Worm (Caenorhabditis elegans) whole organism, L4 larva: ENCODE data around the gene osgn-1.

ENCODE experiments used
- F10B5.3 ChIP-seq: sonication (generic microtip); optimal IDR thresholded peaks from 2 replicates; lab custom pipeline; 2016; ENCODE audit warnings: mild to moderate bottlenecking, missing genetic modification characterization, missing compliant biosample characterization
- F37D6.2 ChIP-seq: sonication (generic microtip); optimal IDR thresholded peaks from 2 replicates; lab custom pipeline; 2016; ENCODE audit warnings: mild to moderate bottlenecking, missing genetic modification characterization, missing compliant biosample characterization
- T20F7.1 ChIP-seq: fragments of 200-800 bp; sonication (Bioruptor generic); optimal IDR thresholded peaks from 2 replicates; lab custom pipeline; 2018; ENCODE audit warnings: mild to moderate bottlenecking, missing genetic modification characterization, missing compliant biosample characterization
- Y105C5A.15 ChIP-seq: fragments of 200-800 bp; sonication (Bioruptor generic); IDR thresholded peaks from 2 replicates; pipeline ENCODE4 v1.3.6; 2022; ENCODE audit warnings: missing genetic modification characterization, missing compliant biosample characterization
- Y5F2A.4 ChIP-seq: fragments of 200-800 bp; sonication (Bioruptor generic); optimal IDR thresholded peaks from 2 replicates; lab custom pipeline; 2018; ENCODE audit warnings: mild to moderate bottlenecking, missing genetic modification characterization, missing compliant biosample characterization
- Y75B8A.6 ChIP-seq: fragments of 200-800 bp; sonication (Bioruptor generic); IDR thresholded peaks from 2 replicates; pipeline ENCODE4 v1.3.6; 2022; ENCODE audit warnings: missing genetic modification reagents, missing genetic modification characterization, missing compliant biosample characterization
- ZK337.2 ChIP-seq: fragments of 200-800 bp; sonication (Bioruptor generic); IDR thresholded peaks from 2 replicates; pipeline ENCODE4 v1.3.6; 2022; ENCODE audit warnings: missing genetic modification reagents, missing genetic modification characterization, missing compliant biosample characterization
- aha-1 ChIP-seq: fragments of 150-350 bp; peaks from one replicate; lab custom pipeline; 2014; ENCODE audit warnings: missing biosample characterization, missing genetic modification characterization
- aly-2 ChIP-seq: sonication (generic microtip); optimal IDR thresholded peaks from 2 replicates; lab custom pipeline; 2018; ENCODE audit warnings: missing biosample characterization, missing genetic modification characterization
- arid-1 ChIP-seq: fragments of 200-800 bp; sonication (Bioruptor generic); conservative IDR thresholded peaks from 2 replicates; pipeline ENCODE4 v1.3.6; 2022; ENCODE audit warnings: missing genetic modification reagents, missing genetic modification characterization, missing compliant biosample characterization
- ceh-28 ChIP-seq: fragments of 150-350 bp; optimal IDR thresholded peaks from 2 replicates; lab custom pipeline; 2014; ENCODE audit warnings: missing biosample characterization, missing genetic modification reagents, missing genetic modification characterization
- ceh-32 ChIP-seq: sonication (generic microtip); optimal IDR thresholded peaks from 2 replicates; lab custom pipeline; 2016; ENCODE audit warnings: mild to moderate bottlenecking, missing genetic modification characterization, missing compliant biosample characterization; ENCODE audit not compliant: poor library complexity
- ceh-44 ChIP-seq: fragments of 200-800 bp; sonication (Bioruptor generic); IDR thresholded peaks from 2 replicates; pipeline ENCODE4 v1.3.6; 2022; ENCODE audit warnings: missing genetic modification reagents, missing genetic modification characterization, missing compliant biosample characterization
- ceh-82 ChIP-seq: sonication (generic microtip); optimal IDR thresholded peaks from 2 replicates; lab custom pipeline; 2017; ENCODE audit warnings: missing biosample characterization, missing genetic modification characterization
- daf-12 ChIP-seq: fragments of 150-350 bp; optimal IDR thresholded peaks from 2 replicates; lab custom pipeline; 2014; ENCODE audit warnings: missing biosample characterization, missing genetic modification reagents, missing genetic modification characterization
- daf-16 ChIP-seq, 3 experiments: sonication (generic microtip); optimal IDR thresholded peaks; 2 replicates each; lab custom pipeline; 2016 to 2017; ENCODE audit warnings: missing genetic modification characterization in 3 of 3, missing genetic modification reagents in 3 of 3, mild to moderate bottlenecking in 2 of 3, missing compliant biosample characterization in 2 of 3, missing biosample characterization in 1 of 3, moderate library complexity in 1 of 3
- daf-19 ChIP-seq: fragments of 200-800 bp; sonication (Bioruptor generic); conservative IDR thresholded peaks from 2 replicates; pipeline ENCODE4 v1.3.6; 2022; ENCODE audit warnings: missing genetic modification characterization, missing compliant biosample characterization
- dmd-8 ChIP-seq: fragments of 200-800 bp; sonication (Bioruptor generic); IDR thresholded peaks from 2 replicates; pipeline ENCODE4 v1.3.6; 2022; ENCODE audit warnings: missing genetic modification characterization, missing compliant biosample characterization
- dpl-1 ChIP-seq: fragments of 150-350 bp; optimal IDR thresholded peaks from 2 replicates; lab custom pipeline; 2014; ENCODE audit warnings: missing biosample characterization, missing genetic modification reagents, missing genetic modification characterization
- duxl-1 ChIP-seq: sonication (generic microtip); optimal IDR thresholded peaks from 2 replicates; lab custom pipeline; 2016; ENCODE audit warnings: mild to moderate bottlenecking, missing genetic modification characterization, moderate library complexity, missing compliant biosample characterization; ENCODE audit not compliant: poor library complexity
- egl-43 ChIP-seq: fragments of 200-800 bp; sonication (Bioruptor generic); IDR thresholded peaks from 2 replicates; pipeline ENCODE4 v1.3.6; 2022; ENCODE audit warnings: missing genetic modification reagents, missing genetic modification characterization, missing compliant biosample characterization
- fkh-10 ChIP-seq: fragments of 150-350 bp; optimal IDR thresholded peaks from 2 replicates; lab custom pipeline; 2014; ENCODE audit warnings: missing biosample characterization, missing genetic modification reagents, missing genetic modification characterization
- gei-8 ChIP-seq: fragments of 200-800 bp; sonication (Bioruptor generic); optimal IDR thresholded peaks from 2 replicates; lab custom pipeline; 2018; ENCODE audit warnings: mild to moderate bottlenecking, missing genetic modification characterization, missing compliant biosample characterization
- hif-1 ChIP-seq, 2 experiments: sonication (generic microtip); optimal IDR thresholded peaks; 2 replicates each; lab custom pipeline; 2016 to 2017; ENCODE audit warnings: missing compliant biosample characterization in 2 of 2, missing genetic modification characterization in 2 of 2, missing genetic modification reagents in 2 of 2, missing genotype in 2 of 2, mild to moderate bottlenecking in 1 of 2
- hlh-30 ChIP-seq: sonication (generic microtip); optimal IDR thresholded peaks from 2 replicates; lab custom pipeline; 2017; ENCODE audit warnings: antibody characterized with exemption, mild to moderate bottlenecking, missing genetic modification characterization, missing compliant biosample characterization; ENCODE audit not compliant: insufficient read depth
- lim-7 ChIP-seq: fragments of 200-800 bp; sonication (Bioruptor generic); IDR thresholded peaks from 2 replicates; pipeline ENCODE4 v1.3.6; 2022; ENCODE audit warnings: missing genetic modification characterization, missing compliant biosample characterization
- lin-1 ChIP-seq: fragments of 200-800 bp; sonication (Bioruptor generic); IDR thresholded peaks from 2 replicates; pipeline ENCODE4 v1.3.6; 2022; ENCODE audit warnings: missing genetic modification reagents, missing genetic modification characterization, missing compliant biosample characterization
- lin-13 ChIP-seq: fragments of 150-350 bp; optimal IDR thresholded peaks from 2 replicates; lab custom pipeline; 2014; ENCODE audit warnings: missing biosample characterization, missing genetic modification reagents, missing genetic modification characterization
- lin-29 ChIP-seq: fragments of 200-800 bp; sonication (Bioruptor generic); IDR thresholded peaks from 2 replicates; pipeline ENCODE4 v1.3.6; 2022; ENCODE audit warnings: missing genetic modification reagents, missing genetic modification characterization, missing compliant biosample characterization
- lin-38 ChIP-seq: fragments of 200-800 bp; sonication (Bioruptor generic); IDR thresholded peaks from 2 replicates; pipeline ENCODE4 v1.3.6; 2022; ENCODE audit warnings: missing genetic modification reagents, missing genetic modification characterization, missing compliant biosample characterization
- lin-39 ChIP-seq: fragments of 150-350 bp; optimal IDR thresholded peaks from 2 replicates; lab custom pipeline; 2014; ENCODE audit warnings: missing biosample characterization, missing genetic modification reagents, missing genetic modification characterization
- lsy-2 ChIP-seq, 2 experiments: fragments of 150-350 bp in 1 of 2; sonication (generic microtip) in 1 of 2; optimal IDR thresholded peaks; 2 replicates each; lab custom pipeline; 2014 to 2017; ENCODE audit warnings: missing biosample characterization in 2 of 2, missing genetic modification characterization in 2 of 2
- mdl-1 ChIP-seq, 2 experiments: fragments of 150-350 bp in 1 of 2; sonication (generic microtip) in 1 of 2; optimal IDR thresholded peaks; 2 replicates each; lab custom pipeline; 2014 to 2017; ENCODE audit warnings: missing biosample characterization in 2 of 2, missing genetic modification characterization in 2 of 2
- mep-1 ChIP-seq: fragments of 150-350 bp; sonication (generic microtip); optimal IDR thresholded peaks from 3 replicates; lab custom pipeline; 2014; ENCODE audit warnings: missing biosample characterization, missing genetic modification characterization
- mes-2 ChIP-seq: sonication (generic microtip); optimal IDR thresholded peaks from 2 replicates; lab custom pipeline; 2016; ENCODE audit warnings: missing genotype, mild to moderate bottlenecking, missing genetic modification characterization, missing compliant biosample characterization; ENCODE audit not compliant: poor library complexity, severe bottlenecking
- nhr-28 ChIP-seq: fragments of 150-350 bp; optimal IDR thresholded peaks from 2 replicates; lab custom pipeline; 2014; ENCODE audit warnings: missing biosample characterization, missing genetic modification characterization
- nhr-48 ChIP-seq: sonication (generic microtip); optimal IDR thresholded peaks from 2 replicates; lab custom pipeline; 2016; ENCODE audit warnings: mild to moderate bottlenecking, missing genetic modification characterization, missing compliant biosample characterization
- nhr-76 ChIP-seq: fragments of 150-350 bp; optimal IDR thresholded peaks from 2 replicates; lab custom pipeline; 2014; ENCODE audit warnings: missing biosample characterization, missing genetic modification characterization
- php-3 ChIP-seq: fragments of 200-800 bp; sonication (Bioruptor generic); IDR thresholded peaks from 2 replicates; pipeline ENCODE4 v1.3.6; 2022; ENCODE audit warnings: missing genetic modification reagents, missing genetic modification characterization, missing compliant biosample characterization
- pqm-1 ChIP-seq: sonication (generic microtip); optimal IDR thresholded peaks from 2 replicates; lab custom pipeline; 2017; ENCODE audit warnings: missing biosample characterization, missing genetic modification characterization
- rbr-2 ChIP-seq: sonication (generic microtip); optimal IDR thresholded peaks from 2 replicates; lab custom pipeline; 2016; ENCODE audit warnings: missing genotype, missing genetic modification characterization, missing compliant biosample characterization
- sdz-12 ChIP-seq: fragments of 200-800 bp; sonication (Bioruptor generic); optimal IDR thresholded peaks from 2 replicates; lab custom pipeline; 2018; ENCODE audit warnings: mild to moderate bottlenecking, missing genetic modification characterization, missing compliant biosample characterization
- set-16 ChIP-seq: fragments of 200-800 bp; sonication (Bioruptor generic); IDR thresholded peaks from 2 replicates; pipeline ENCODE4 v1.3.6; 2022; ENCODE audit warnings: missing genetic modification reagents, missing genetic modification characterization, missing compliant biosample characterization
- skn-1 ChIP-seq: fragments of 150-350 bp; optimal IDR thresholded peaks from 2 replicates; lab custom pipeline; 2014; ENCODE audit warnings: missing biosample characterization, missing genetic modification characterization
- spr-1 ChIP-seq: sonication (generic microtip); optimal IDR thresholded peaks from 2 replicates; lab custom pipeline; 2016; ENCODE audit warnings: mild to moderate bottlenecking, missing genetic modification characterization, missing compliant biosample characterization
- unc-130 ChIP-seq: sonication (generic microtip); optimal IDR thresholded peaks from 2 replicates; lab custom pipeline; 2016; ENCODE audit warnings: missing genetic modification reagents, missing genetic modification characterization, missing compliant biosample characterization
- unc-39 ChIP-seq: sonication (generic microtip); optimal IDR thresholded peaks from 2 replicates; lab custom pipeline; 2017; ENCODE audit warnings: missing biosample characterization, missing genetic modification characterization
- zfp-3 ChIP-seq: fragments of 200-800 bp; sonication (Bioruptor generic); conservative IDR thresholded peaks from 2 replicates; pipeline ENCODE4 v1.3.6; 2022; ENCODE audit warnings: missing genetic modification reagents, missing genetic modification characterization, missing compliant biosample characterization
- ztf-11 ChIP-seq: fragments of 150-350 bp; optimal IDR thresholded peaks from 2 replicates; lab custom pipeline; 2014; ENCODE audit warnings: missing biosample characterization, missing genetic modification characterization
- ztf-7 ChIP-seq: fragments of 150-350 bp; optimal IDR thresholded peaks from 2 replicates; lab custom pipeline; 2014; ENCODE audit warnings: missing biosample characterization, missing genetic modification characterization

The osgn-1 gene

ce11 chrIV:4171531-4172163 lies 35.5 kb upstream of the osgn-1 start, which contains the start of the genes K08D10.13 and rnp-2:
TSS of gene K08D10.13 (minus strand) at chrIV:4171581.
TSS of gene rnp-2 (plus strand) at chrIV:4172076.
- TF ChIP-seq skn-1 (tag; lab: Kevin White, UChicago) (no peak), ceh-82 (tag; lab: Kevin White, UChicago) (no peak), Y105C5A.15 (GFP tag; lab: Robert Waterston, UW) (no peak), rbr-2 (peak; percentile 35), Y75B8A.6 (no peak), lim-7 (GFP tag; lab: Robert Waterston, UW) (no peak), ceh-44 (GFP tag; lab: Robert Waterston, UW) (no peak), lin-39 (tag; lab: Kevin White, UChicago) (no peak), spr-1 (tag; lab: Kevin White, UChicago) (no peak), dpl-1 (GFP tag; lab: Kevin White, UChicago) (peak; percentile 63), zfp-3 (GFP tag; lab: Robert Waterston, UW) (no peak), lin-13 (GFP tag; lab: Kevin White, UChicago) (peak; percentile 10), lin-29 (no peak), gei-8 (GFP tag; lab: Kevin White, UChicago) (no peak), daf-19 (GFP tag; lab: Robert Waterston, UW) (no peak), ztf-11 (no peak), mes-2 (tag; lab: Kevin White, UChicago) (peak; percentile 96), set-16 (GFP tag; lab: Robert Waterston, UW) (no peak), duxl-1 (tag; lab: Kevin White, UChicago) (no peak), ZK337.2 (0 out of 2 replicates have a peak, but pooled peaks have one; percentile 25), mdl-1 (tag; optimal IDR thresholded peaks at IDR 0.05; lab: Kevin White, UChicago) (no peak), ceh-32 (tag; lab: Kevin White, UChicago) (no peak), nhr-48 (tag; lab: Kevin White, UChicago) (no peak), lsy-2 (tag; optimal IDR thresholded peaks at IDR 0.05; lab: Kevin White, UChicago) (no peak), daf-16 (GFP tag; optimal IDR thresholded peaks at IDR 0.05; lab: Kevin White, UChicago) (no peak), daf-16 (tag; optimal IDR thresholded peaks at IDR 0.05; lab: Kevin White, UChicago) (no peak), F10B5.3 (tag; lab: Kevin White, UChicago) (no peak), egl-43 (no peak), F37D6.2 (tag; lab: Kevin White, UChicago) (no peak), unc-130 (peak; percentile 29), hlh-30 (tag; lab: Kevin White, UChicago) (no peak), aha-1 (peak; percentile 43), unc-39 (tag; lab: Kevin White, UChicago) (no peak), lin-1 (GFP tag; lab: Robert Waterston, UW) (no peak), pqm-1 (tag; lab: Kevin White, UChicago) (no peak), hif-1 (tag; optimal IDR thresholded peaks at IDR 0.05; lab: Kevin White, UChicago) (peak in 1 of 2 experiments; percentile 45), nhr-28 (tag; lab: Kevin White, UChicago) (peak; percentile 9), lin-38 (GFP tag; lab: Robert Waterston, UW) (peak; percentile 92), arid-1 (no peak)

- TF ChIP-seq lim-7 (GFP tag; lab: Robert Waterston, UW) (0 out of 2 replicates have a peak, but pooled peaks have one; percentile 28), nhr-76 (tag; lab: Kevin White, UChicago) (no peak), ztf-7 (tag; lab: Kevin White, UChicago) (no peak), sdz-12 (GFP tag; lab: Kevin White, UChicago) (no peak), Y5F2A.4 (GFP tag; lab: Kevin White, UChicago) (no peak), ceh-28 (tag; lab: Kevin White, UChicago) (peak; percentile 52), ztf-11 (no peak), aly-2 (tag; lab: Kevin White, UChicago) (no peak), T20F7.1 (GFP tag; lab: Kevin White, UChicago) (no peak), fkh-10 (no peak), php-3 (GFP tag; lab: Robert Waterston, UW) (no peak), lin-1 (GFP tag; lab: Robert Waterston, UW) (no peak), daf-12 (tag; lab: Kevin White, UChicago) (no peak), dmd-8 (GFP tag; lab: Robert Waterston, UW) (no peak), mep-1 (tag; lab: Kevin White, UChicago) (no peak), Y75B8A.6 (no peak)
Measured at ce11 chrIV:4172242-4172641, 34.9 kb upstream of the osgn-1 start.
